Fruit fly (Drosophila melanogaster): ENCODE data around the gene CG8031.

- TF ChIP-seq CG8478 (optimal IDR thresholded peaks at IDR 0.05) (no peak), psq (optimal IDR thresholded peaks at IDR 0.05) (no peak), usp (GFP tag; optimal IDR thresholded peaks at IDR 0.05) (no peak), EcR (GFP tag; optimal IDR thresholded peaks at IDR 0.05) (no peak)
These were observed 28.0 kb upstream of the CG8031 start for dm6 chr3R:13039037-13039583.
